Fruit fly (Drosophila melanogaster): ENCODE measurements around the gene BomBc3.

DNA sequence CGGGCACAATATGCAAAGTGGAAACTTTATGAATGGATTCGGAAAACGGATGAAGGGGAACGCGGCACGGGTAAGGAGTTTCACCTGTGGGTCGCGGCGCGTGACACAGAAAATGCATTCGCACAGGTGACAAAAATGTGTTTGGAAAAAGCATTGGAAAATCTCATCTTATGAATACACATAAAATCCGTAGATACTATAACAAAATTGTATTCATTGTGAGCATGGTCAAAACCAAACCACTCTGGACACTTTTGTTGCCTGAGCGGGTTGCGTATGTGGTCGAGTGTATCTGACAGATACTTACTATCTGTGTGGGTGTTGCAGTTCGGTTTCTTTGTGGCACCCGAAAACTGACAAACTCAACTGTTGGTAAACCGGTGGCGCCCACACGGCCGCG, 47.4 kb upstream of the BomBc3 start:
- TF ChIP-seq CG8478 (optimal IDR thresholded peaks at IDR 0.05) (no peak), CTCF (optimal IDR thresholded peaks at IDR 0.05) (no peak)

All from S2 (cell line).